Fruit fly (Drosophila melanogaster): ENCODE data around the gene CG46399.

Gene CG46399

DNA sequence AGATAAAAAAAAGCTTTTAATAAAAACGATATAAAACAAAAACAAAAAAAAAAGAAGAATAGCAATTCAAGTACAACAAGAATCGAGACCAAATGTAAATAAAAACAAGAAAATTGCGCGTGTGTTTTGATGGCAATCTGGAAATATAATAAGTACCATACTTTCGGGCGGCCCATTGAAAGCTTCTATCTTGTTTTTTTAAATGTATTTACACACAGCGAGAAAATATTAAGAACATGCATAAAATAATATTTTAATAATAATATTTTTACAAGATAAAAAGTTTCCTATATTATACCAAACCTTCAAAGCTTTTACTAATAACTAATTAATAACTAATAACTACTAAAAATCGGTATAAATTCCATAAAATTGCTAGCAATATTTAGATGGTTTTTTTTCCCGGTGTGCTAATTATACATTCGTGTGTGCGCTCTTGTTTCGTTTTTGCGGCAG lies 18.6 kb upstream of the CG46399 start (continued):
- no peak for TF ChIP-seq CG42726 (GFP tag; IDR thresholded peaks at IDR 0.05; ENCODE audit: partially characterized antibody)
- TF ChIP-seq Taf1 (GFP tag; IDR thresholded peaks at IDR 0.05), result no peak
- no peak for TF ChIP-seq scrt (GFP tag; optimal IDR thresholded peaks at IDR 0.05)
- TF ChIP-seq oc (tag; optimal IDR thresholded peaks at IDR 0.05), result peak; percentile 1
- TF ChIP-seq br (optimal IDR thresholded peaks at IDR 0.05), result no peak
- TF ChIP-seq Oli (tag; optimal IDR thresholded peaks at IDR 0.05), result peak; percentile 55
- TF ChIP-seq fd64A (GFP tag; optimal IDR thresholded peaks at IDR 0.05), result no peak
- no peak for TF ChIP-seq CG7987 (GFP tag; optimal IDR thresholded peaks at IDR 0.05)
- TF ChIP-seq Deaf1 (tag; optimal IDR thresholded peaks at IDR 0.05), result peak; percentile 49
- peak; percentile 42 for TF ChIP-seq CG17829 (tag; optimal IDR thresholded peaks at IDR 0.05)
- no peak for TF ChIP-seq HmgZ (tag; optimal IDR thresholded peaks at IDR 0.05)
- TF ChIP-seq YL-1 (GFP tag; optimal IDR thresholded peaks at IDR 0.05), result no peak
- no peak for TF ChIP-seq Mrtf (GFP tag; IDR thresholded peaks at IDR 0.05)
- TF ChIP-seq CG31365 (tag; optimal IDR thresholded peaks at IDR 0.05), result no peak
- TF ChIP-seq CG5180 (GFP tag; optimal IDR thresholded peaks at IDR 0.05), result no peak
- no peak for TF ChIP-seq Sry-β (GFP tag; optimal IDR thresholded peaks at IDR 0.05)
- TF ChIP-seq CG4707 (GFP tag; optimal IDR thresholded peaks at IDR 0.05), result no peak
- no peak for TF ChIP-seq kay (GFP tag; optimal IDR thresholded peaks at IDR 0.05)
- TF ChIP-seq inv (GFP tag; IDR thresholded peaks at IDR 0.05; ENCODE audit: partially characterized antibody), result no peak
- TF ChIP-seq Mes4 (GFP tag; optimal IDR thresholded peaks at IDR 0.05), result no peak
- TF ChIP-seq Tbp (GFP tag; optimal IDR thresholded peaks at IDR 0.05), result no peak
- TF ChIP-seq crol (GFP tag; IDR thresholded peaks at IDR 0.05), result no peak
- TF ChIP-seq CG13894 (tag; optimal IDR thresholded peaks at IDR 0.05), result no peak
- no peak for TF ChIP-seq CG4328 (GFP tag; optimal IDR thresholded peaks at IDR 0.05)
- peak; percentile 23; the same call in 1 of the 2 replicates for TF ChIP-seq CG32772 (GFP tag; IDR thresholded peaks at IDR 0.05)
- TF ChIP-seq CG12391 (tag; optimal IDR thresholded peaks at IDR 0.05), result peak; percentile 63
- TF ChIP-seq tap (tag; optimal IDR thresholded peaks at IDR 0.05), result peak; percentile 37
- TF ChIP-seq Adf1 (GFP tag; IDR thresholded peaks at IDR 0.05), result no peak
- TF ChIP-seq danr (GFP tag; IDR thresholded peaks at IDR 0.05), result no peak
- TF ChIP-seq CG11085 (GFP tag; IDR thresholded peaks at IDR 0.05), result no peak
- peak; percentile 41 for TF ChIP-seq CG17359 (tag; optimal IDR thresholded peaks at IDR 0.05)
- no peak for TF ChIP-seq Nf-YA (GFP tag; IDR thresholded peaks at IDR 0.05)
- no peak for TF ChIP-seq nerfin-2 (GFP tag; IDR thresholded peaks at IDR 0.05; ENCODE audit: partially characterized antibody)
- TF ChIP-seq Dref (GFP tag; IDR thresholded peaks at IDR 0.05), result no peak
- TF ChIP-seq CG4424 (GFP tag; optimal IDR thresholded peaks at IDR 0.05), result peak; percentile 29
- TF ChIP-seq CG6654 (GFP tag; optimal IDR thresholded peaks at IDR 0.05), result no peak
- TF ChIP-seq CG12219 (GFP tag; optimal IDR thresholded peaks at IDR 0.05), result no peak
- no peak for TF ChIP-seq CG1024 (GFP tag; IDR thresholded peaks at IDR 0.05)
- no peak for TF ChIP-seq ssp (GFP tag; IDR thresholded peaks at IDR 0.05)
- TF ChIP-seq onecut (GFP tag; IDR thresholded peaks at IDR 0.05), result no peak
- no peak for TF ChIP-seq Antp (GFP tag; optimal IDR thresholded peaks at IDR 0.05)
- no peak for TF ChIP-seq CG31388 (GFP tag; optimal IDR thresholded peaks at IDR 0.05)
- no peak for TF ChIP-seq exex (tag; optimal IDR thresholded peaks at IDR 0.05)
- TF ChIP-seq C15 (GFP tag; IDR thresholded peaks at IDR 0.05), result no peak
- 0 out of 2 replicates have a peak, but pooled peaks have one; percentile 19 for TF ChIP-seq CG11696 (GFP tag; IDR thresholded peaks at IDR 0.05)
- TF ChIP-seq yki (optimal IDR thresholded peaks at IDR 0.05), result no peak
- 0 out of 3 replicates have a peak, but pooled peaks have one; percentile 43 for TF ChIP-seq CG17361 (GFP tag; IDR thresholded peaks at IDR 0.05)
- peak; percentile 35 for TF ChIP-seq Hmr (GFP tag; optimal IDR thresholded peaks at IDR 0.05)
- TF ChIP-seq Gug (GFP tag; IDR thresholded peaks at IDR 0.05), result no peak
- TF ChIP-seq CG6854 (GFP tag; optimal IDR thresholded peaks at IDR 0.05), result peak; percentile 11
- TF ChIP-seq CG3065 (GFP tag; optimal IDR thresholded peaks at IDR 0.05), result no peak
- no peak for TF ChIP-seq Camta (GFP tag; optimal IDR thresholded peaks at IDR 0.05)
